Worm (Caenorhabditis elegans) whole organism, L4 larva: ENCODE results near the gene T08A11.1.

Experiments used
- T26A8.4 ChIP-seq: fragments of 200-800 bp; sonication (Bioruptor generic); IDR thresholded peaks from 2 replicates; pipeline ENCODE4 v1.3.6; 2022; ENCODE audit warnings: missing genetic modification characterization, missing compliant biosample characterization
- aha-1 ChIP-seq: fragments of 150-350 bp; peaks from one replicate; lab custom pipeline; 2014; ENCODE audit warnings: missing biosample characterization, missing genetic modification characterization
- aly-2 ChIP-seq: sonication (generic microtip); optimal IDR thresholded peaks from 2 replicates; lab custom pipeline; 2018; ENCODE audit warnings: missing biosample characterization, missing genetic modification characterization
- ama-1 ChIP-seq: fragments of 150-350 bp; optimal IDR thresholded peaks from 2 replicates; lab custom pipeline; 2014; ENCODE audit warnings: inconsistent platforms, mixed read lengths
- ces-1 ChIP-seq: fragments of 150-350 bp; sonication (generic microtip); optimal IDR thresholded peaks from 4 replicates; lab custom pipeline; 2014; ENCODE audit warnings: missing biosample characterization, missing genetic modification reagents, missing genetic modification characterization
- dve-1 ChIP-seq: sonication (generic microtip); optimal IDR thresholded peaks from 2 replicates; lab custom pipeline; 2017; ENCODE audit warnings: antibody characterized with exemption, mild to moderate bottlenecking, missing genetic modification characterization, missing compliant biosample characterization; ENCODE audit not compliant: insufficient read depth
- nhr-76 ChIP-seq: fragments of 150-350 bp; optimal IDR thresholded peaks from 2 replicates; lab custom pipeline; 2014; ENCODE audit warnings: missing biosample characterization, missing genetic modification characterization
- nhr-77 ChIP-seq: fragments of 150-350 bp; optimal IDR thresholded peaks from 2 replicates; lab custom pipeline; 2014; ENCODE audit warnings: missing biosample characterization, missing genetic modification characterization
- php-3 ChIP-seq: fragments of 200-800 bp; sonication (Bioruptor generic); IDR thresholded peaks from 2 replicates; pipeline ENCODE4 v1.3.6; 2022; ENCODE audit warnings: missing genetic modification reagents, missing genetic modification characterization, missing compliant biosample characterization
- snpc-1.2 ChIP-seq: fragments of 200-800 bp; sonication (Bioruptor generic); IDR thresholded peaks from 2 replicates; pipeline ENCODE4 v1.3.6; 2022; ENCODE audit warnings: missing genetic modification reagents, missing genetic modification characterization, missing compliant biosample characterization
- unc-130 ChIP-seq: sonication (generic microtip); optimal IDR thresholded peaks from 2 replicates; lab custom pipeline; 2016; ENCODE audit warnings: missing genetic modification reagents, missing genetic modification characterization, missing compliant biosample characterization
- vab-7 ChIP-seq: fragments of 200-800 bp; sonication (Bioruptor generic); IDR thresholded peaks from 2 replicates; pipeline ENCODE4 v1.3.6; 2022; ENCODE audit warnings: missing genetic modification reagents, missing genetic modification characterization, missing compliant biosample characterization
- ztf-11 ChIP-seq: fragments of 150-350 bp; optimal IDR thresholded peaks from 2 replicates; lab custom pipeline; 2014; ENCODE audit warnings: missing biosample characterization, missing genetic modification characterization

DNA sequence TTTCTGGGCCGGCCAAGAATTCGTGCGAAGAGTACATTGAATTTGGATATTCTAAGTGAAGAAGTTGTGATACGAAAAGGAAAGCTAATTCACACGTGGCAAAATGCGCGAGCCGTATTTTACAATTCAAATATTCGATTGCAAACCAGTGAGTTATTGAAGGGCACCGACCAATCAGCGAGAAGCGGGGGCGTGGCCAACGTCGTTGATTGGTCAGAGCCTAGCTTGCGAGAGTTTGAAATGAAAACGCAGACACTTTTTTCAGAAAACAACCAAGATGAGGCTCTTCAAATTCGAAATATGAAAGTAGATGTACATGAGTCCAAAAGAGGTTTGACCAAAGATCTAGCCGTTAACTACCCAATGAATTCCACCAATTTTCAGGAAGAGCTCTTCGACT lies 52.3 kb downstream of the T08A11.1 start:
- no peak for TF ChIP-seq ama-1
- no peak for TF ChIP-seq nhr-77 (tag; lab: Kevin White, UChicago)
- no peak for TF ChIP-seq vab-7 (GFP tag; lab: Robert Waterston, UW)
- no peak for TF ChIP-seq php-3 (GFP tag; lab: Robert Waterston, UW)
- no peak for TF ChIP-seq aly-2 (tag; lab: Kevin White, UChicago)
- no peak for TF ChIP-seq aha-1 (tag; lab: Kevin White, UChicago)
- no peak for TF ChIP-seq nhr-76
- no peak for TF ChIP-seq unc-130
- TF ChIP-seq dve-1 (tag; lab: Kevin White, UChicago) = no peak
- no peak for TF ChIP-seq T26A8.4
- TF ChIP-seq ztf-11 = no peak
- no peak for TF ChIP-seq ces-1 (GFP tag; lab: Kevin White, UChicago)
- no peak for TF ChIP-seq snpc-1.2 (GFP tag; lab: Robert Waterston, UW)
